Fruit fly (Drosophila melanogaster): ENCODE data around the gene CG16775.
A peak's percentile ranks its signal among the peaks of the same experiment; 100 is the strongest.

CG16775 gene

dm6 chr3L:17915792-17916540 lies 29.5 kb upstream of the CG16775 start:
- no peak for TF ChIP-seq noc (tag; optimal IDR thresholded peaks at IDR 0.05)

- no peak for TF ChIP-seq noc (tag; optimal IDR thresholded peaks at IDR 0.05)
These were observed 27.6 kb upstream of the CG16775 start for dm6 chr3L:17913966-17914540.

- TF ChIP-seq noc (tag; optimal IDR thresholded peaks at IDR 0.05) = peak; percentile 65
These were observed 26.7 kb upstream of the CG16775 start for dm6 chr3L:17912972-17913763.

- TF ChIP-seq noc (tag; optimal IDR thresholded peaks at IDR 0.05) = peak; percentile 14
These were observed 26.0 kb upstream of the CG16775 start, which contains the start of gene CG5290 for dm6 chr3L:17912448-17912847. TSS of gene CG5290 (minus strand) at chr3L:17912565.

- TF ChIP-seq noc (tag; optimal IDR thresholded peaks at IDR 0.05) = peak; percentile 56
These were observed 21.2 kb upstream of the CG16775 start, which contains the start of the genes Prestin and Wdr92 for dm6 chr3L:17907609-17908160. TSS of gene Prestin (minus strand) at chr3L:17907812. TSS of gene Wdr92 (plus strand) at chr3L:17908143.

dm6 chr3L:17905761-17906160 lies 19.3 kb upstream of the CG16775 start:
- TF ChIP-seq noc (tag; optimal IDR thresholded peaks at IDR 0.05) = no peak

dm6 chr3L:17904593-17904992 lies 18.1 kb upstream of the CG16775 start:
- no peak for TF ChIP-seq noc (tag; optimal IDR thresholded peaks at IDR 0.05)

- peak; percentile 47 for TF ChIP-seq noc (tag; optimal IDR thresholded peaks at IDR 0.05)
These were observed 17.5 kb upstream of the CG16775 start for dm6 chr3L:17903813-17904416.

dm6 chr3L:17902621-17903020 lies 16.2 kb upstream of the CG16775 start:
- no peak for TF ChIP-seq noc (tag; optimal IDR thresholded peaks at IDR 0.05)

dm6 chr3L:17902186-17902585 lies 15.7 kb upstream of the CG16775 start:
- peak; percentile 63 for TF ChIP-seq noc (tag; optimal IDR thresholded peaks at IDR 0.05)

- no peak for TF ChIP-seq noc (tag; optimal IDR thresholded peaks at IDR 0.05)
These were observed 12.2 kb upstream of the CG16775 start for dm6 chr3L:17898606-17899005.

dm6 chr3L:17895815-17896275 lies 9.4 kb upstream of the CG16775 start, which contains the start of gene Tsp74F:
TSS of gene Tsp74F (minus strand) at chr3L:17895862.
- TF ChIP-seq noc (tag; optimal IDR thresholded peaks at IDR 0.05) = no peak

- TF ChIP-seq noc (tag; optimal IDR thresholded peaks at IDR 0.05) = no peak
These were observed 7.2 kb upstream of the CG16775 start for dm6 chr3L:17893660-17894059.

dm6 chr3L:17887393-17887792 lies 948 bp upstream of the CG16775 start, which contains the start of gene CG7402:
TSS of gene CG7402 (plus strand) at chr3L:17887705.
- TF ChIP-seq noc (tag; optimal IDR thresholded peaks at IDR 0.05) = no peak

- TF ChIP-seq noc (tag; optimal IDR thresholded peaks at IDR 0.05) = no peak
These were observed 2.2 kb downstream of the CG16775 start, which contains the start of gene CG5506 for dm6 chr3L:17884276-17884675. TSS of gene CG5506 (minus strand) at chr3L:17884376.
